Worm (Caenorhabditis elegans): ENCODE data around the gene thoc-1.

thoc-1 gene

ce11 chrII:680612-681011 lies 21.3 kb upstream of the thoc-1 start, which contains the start of the genes T02H6.10 and T02H6.8:
Gene T02H6.10 (minus strand): TSS chrII:680712.
Gene T02H6.8 (plus strand): TSS chrII:680832.
- TF ChIP-seq pqm-1 (tag; optimal IDR thresholded peaks at IDR 0.05) = no peak
- TF ChIP-seq unc-86 (tag; optimal IDR thresholded peaks at IDR 0.05) = no peak
- TF ChIP-seq lin-14 (GFP tag; optimal IDR thresholded peaks at IDR 0.05) = no peak
- TF ChIP-seq ceh-82 (tag; optimal IDR thresholded peaks at IDR 0.05) = no peak
- no peak for TF ChIP-seq aha-1 (tag; optimal IDR thresholded peaks at IDR 0.05)
- no peak for TF ChIP-seq hpl-2 (GFP tag; optimal IDR thresholded peaks at IDR 0.05)
- no peak for TF ChIP-seq nhr-76 (tag; optimal IDR thresholded peaks at IDR 0.05)
- TF ChIP-seq nhr-90 (tag; optimal IDR thresholded peaks at IDR 0.05; ENCODE audit: poor library complexity) = no peak
- TF ChIP-seq irx-1 (tag; optimal IDR thresholded peaks at IDR 0.05) = no peak
- no peak for TF ChIP-seq elt-3 (tag; optimal IDR thresholded peaks at IDR 0.05)
- no peak for TF ChIP-seq ceh-90 (tag; optimal IDR thresholded peaks at IDR 0.05)
- TF ChIP-seq hlh-17 (GFP tag; optimal IDR thresholded peaks at IDR 0.05; ENCODE audit: borderline replicate concordance) = no peak
- TF ChIP-seq mdl-1 (tag; optimal IDR thresholded peaks at IDR 0.05) = no peak
- TF ChIP-seq unc-62 (GFP tag; optimal IDR thresholded peaks at IDR 0.05) = no peak
- no peak for TF ChIP-seq skn-1 (tag; optimal IDR thresholded peaks at IDR 0.05)
- TF ChIP-seq unc-30 (tag; optimal IDR thresholded peaks at IDR 0.05) = no peak
- no peak for TF ChIP-seq lsy-2 (tag; optimal IDR thresholded peaks at IDR 0.05)
- TF ChIP-seq lin-13 (GFP tag; optimal IDR thresholded peaks at IDR 0.05) = no peak

- TF ChIP-seq nhr-19 (GFP tag; conservative IDR thresholded peaks at IDR 0.05) (no peak), vab-15 (tag; optimal IDR thresholded peaks at IDR 0.05) (no peak), lin-14 (GFP tag; optimal IDR thresholded peaks at IDR 0.05) (no peak), unc-98 (GFP tag; IDR thresholded peaks at IDR 0.05) (no peak), jun-1 (tag; optimal IDR thresholded peaks at IDR 0.05) (no peak), nhr-85 (tag) (no peak), sox-4 (tag; optimal IDR thresholded peaks at IDR 0.05) (no peak), Y116A8C.19 (tag; optimal IDR thresholded peaks at IDR 0.05; ENCODE audit: borderline replicate concordance) (no peak), mab-9 (GFP tag; IDR thresholded peaks at IDR 0.05) (no peak), sptf-1 (tag; optimal IDR thresholded peaks at IDR 0.05) (no peak), sup-37 (GFP tag; optimal IDR thresholded peaks at IDR 0.05) (no peak), pax-3 (tag; optimal IDR thresholded peaks at IDR 0.05) (no peak), aha-1 (tag; optimal IDR thresholded peaks at IDR 0.05) (no peak), dpl-1 (GFP tag; optimal IDR thresholded peaks at IDR 0.05) (no peak), lin-15B (tag; optimal IDR thresholded peaks at IDR 0.05) (no peak), swsn-7 (tag; optimal IDR thresholded peaks at IDR 0.05) (no peak), ceh-63 (GFP tag; optimal IDR thresholded peaks at IDR 0.05) (no peak), rnt-1 (tag; optimal IDR thresholded peaks at IDR 0.05) (no peak), ceh-82 (tag; optimal IDR thresholded peaks at IDR 0.05) (no peak)
These were observed 19.6 kb upstream of the thoc-1 start, which contains the start of gene T02H6.7 for ce11 chrII:682326-682725. Gene T02H6.7 (plus strand): TSS chrII:682626.

ce11 chrII:683467-683866 lies 18.4 kb upstream of the thoc-1 start, which contains the start of gene T02H6.6:
Gene T02H6.6 (plus strand): TSS chrII:683767.
- TF ChIP-seq fos-1 (tag; optimal IDR thresholded peaks at IDR 0.05) (no peak), sox-4 (tag; optimal IDR thresholded peaks at IDR 0.05) (no peak), nhr-237 (tag; optimal IDR thresholded peaks at IDR 0.05) (no peak), vab-15 (tag; optimal IDR thresholded peaks at IDR 0.05) (no peak), efl-3 (GFP tag; optimal IDR thresholded peaks at IDR 0.05) (no peak), ceh-82 (tag; optimal IDR thresholded peaks at IDR 0.05) (no peak), unc-30 (tag; optimal IDR thresholded peaks at IDR 0.05) (no peak), sptf-1 (tag; optimal IDR thresholded peaks at IDR 0.05) (no peak), pag-3 (tag; optimal IDR thresholded peaks at IDR 0.05; ENCODE audit: borderline replicate concordance, insufficient read depth) (no peak), nhr-12 (tag; optimal IDR thresholded peaks at IDR 0.05) (no peak)
